Fruit fly (Drosophila melanogaster) whole organism, embryonic: ENCODE results near the gene unc-13.

Experiments used
- BtbVII ChIP-seq: fragments of 200-800 bp; sonication (Bioruptor generic); optimal IDR thresholded peaks from 3 replicates; lab custom pipeline; 2017; ENCODE audit warnings: missing biosample characterization, mild to moderate bottlenecking, missing genetic modification characterization
- CG10321 ChIP-seq: fragments of 200-800 bp; sonication (Bioruptor generic); IDR thresholded peaks from 2 replicates; pipeline ENCODE4 v1.3.6; 2022; ENCODE audit warnings: missing biosample characterization, missing genetic modification characterization
- CG10654 ChIP-seq: fragments of 200-800 bp; sonication (Bioruptor generic); optimal IDR thresholded peaks from 2 replicates; lab custom pipeline; 2016; ENCODE audit warnings: missing biosample characterization, missing genetic modification characterization
- CG11560 ChIP-seq: fragments of 200-800 bp; sonication (Bioruptor generic); IDR thresholded peaks from 3 replicates; pipeline ENCODE4 v1.3.6; 2022; ENCODE audit warnings: missing biosample characterization, missing genetic modification characterization
- CG12744 ChIP-seq: fragments of 200-800 bp; sonication (Bioruptor generic); optimal IDR thresholded peaks from 2 replicates; lab custom pipeline; 2016; ENCODE audit warnings: missing biosample characterization, missing genetic modification characterization
- CG17186 ChIP-seq: fragments of 200-800 bp; sonication (Bioruptor generic); optimal IDR thresholded peaks from 3 replicates; lab custom pipeline; 2017; ENCODE audit warnings: missing biosample characterization, missing genetic modification reagents, missing genetic modification characterization
- CG17802 ChIP-seq: fragments of 200-800 bp; sonication (Bioruptor generic); optimal IDR thresholded peaks from 2 replicates; lab custom pipeline; 2018; ENCODE audit warnings: missing biosample characterization, mild to moderate bottlenecking, missing genetic modification characterization, moderate library complexity
- CG18262 ChIP-seq: fragments of 200-800 bp; optimal IDR thresholded peaks from 3 replicates; lab custom pipeline; 2019; ENCODE audit warnings: missing biosample characterization, mild to moderate bottlenecking, missing genetic modification characterization, moderate library complexity
- CG34376 ChIP-seq: fragments of 200-800 bp; sonication (Bioruptor generic); optimal IDR thresholded peaks from 2 replicates; lab custom pipeline; 2018; ENCODE audit warnings: missing biosample characterization, mild to moderate bottlenecking, missing genetic modification characterization
- CG43689 ChIP-seq: fragments of 200-800 bp; sonication (Bioruptor generic); IDR thresholded peaks from 2 replicates; pipeline ENCODE4 v1.3.6; 2022; ENCODE audit warnings: missing biosample characterization, missing genetic modification characterization
- CG7357 ChIP-seq: fragments of 200-800 bp; sonication (Bioruptor generic); IDR thresholded peaks from 3 replicates; pipeline ENCODE4 v1.3.6; 2022; ENCODE audit warnings: missing biosample characterization, missing genetic modification characterization
- CG7372 ChIP-seq: fragments of 200-800 bp; sonication (Bioruptor generic); IDR thresholded peaks from 2 replicates; pipeline ENCODE4 v1.3.6; 2022; ENCODE audit warnings: missing biosample characterization, missing genetic modification characterization
- CG7987 ChIP-seq: fragments of 200-800 bp; sonication (Bioruptor generic); optimal IDR thresholded peaks from 2 replicates; lab custom pipeline; 2018; ENCODE audit warnings: missing biosample characterization, mild to moderate bottlenecking, missing genetic modification characterization, moderate library complexity
- CG8089 ChIP-seq: fragments of 200-800 bp; sonication (Bioruptor generic); optimal IDR thresholded peaks from 3 replicates; lab custom pipeline; 2016; ENCODE audit warnings: missing biosample characterization, missing genetic modification characterization
- CG9797 ChIP-seq: fragments of 200-800 bp; sonication (Bioruptor generic); optimal IDR thresholded peaks from 3 replicates; lab custom pipeline; 2018; ENCODE audit warnings: missing biosample characterization, mild to moderate bottlenecking, missing genetic modification characterization
- CkIIα-i1 ChIP-seq: fragments of 200-800 bp; sonication (Bioruptor generic); IDR thresholded peaks from 2 replicates; pipeline ENCODE4 v1.3.6; 2022; ENCODE audit warnings: missing biosample characterization, missing genetic modification characterization
- CoRest ChIP-seq: fragments of 200-800 bp; sonication (Bioruptor generic); optimal IDR thresholded peaks from 3 replicates; lab custom pipeline; 2018; ENCODE audit warnings: missing biosample characterization, mild to moderate bottlenecking, missing genetic modification characterization, moderate library complexity
- D19A ChIP-seq: fragments of 200-800 bp; optimal IDR thresholded peaks from 3 replicates; lab custom pipeline; 2019; ENCODE audit warnings: missing biosample characterization, mild to moderate bottlenecking, missing genetic modification characterization, moderate library complexity
- D19B ChIP-seq: fragments of 200-800 bp; sonication (Bioruptor generic); optimal IDR thresholded peaks from 2 replicates; lab custom pipeline; 2017; ENCODE audit warnings: missing biosample characterization, mild to moderate bottlenecking, missing genetic modification characterization
- Dref ChIP-seq: fragments of 200-800 bp; sonication (Bioruptor generic); IDR thresholded peaks from 2 replicates; pipeline ENCODE4 v1.3.6; 2022; ENCODE audit warnings: missing biosample characterization, missing genetic modification characterization
- HLH3B ChIP-seq: fragments of 200-800 bp; sonication (Bioruptor generic); IDR thresholded peaks from 2 replicates; pipeline ENCODE4 v1.3.6; 2022; ENCODE audit warnings: missing biosample characterization, missing genetic modification characterization
- Hey ChIP-seq: fragments of 200-800 bp; sonication (Bioruptor generic); optimal IDR thresholded peaks from 3 replicates; lab custom pipeline; 2018; ENCODE audit warnings: missing biosample characterization, mild to moderate bottlenecking, missing genetic modification characterization
- Hr39 ChIP-seq: fragments of >200 bp; optimal IDR thresholded peaks from 2 replicates; lab custom pipeline; 2017
- Jarid2 ChIP-seq: fragments of 200-800 bp; sonication (Bioruptor generic); optimal IDR thresholded peaks from 3 replicates; lab custom pipeline; 2017; ENCODE audit warnings: mild to moderate bottlenecking, missing biosample characterization, missing genetic modification reagents, missing genetic modification characterization
- Meics ChIP-seq: fragments of 200-800 bp; sonication (Bioruptor generic); optimal IDR thresholded peaks from 2 replicates; lab custom pipeline; 2017; ENCODE audit warnings: missing biosample characterization, mild to moderate bottlenecking, missing genetic modification characterization
- Poxn ChIP-seq: fragments of 200-800 bp; sonication (Bioruptor generic); IDR thresholded peaks from 2 replicates; pipeline ENCODE4 v1.3.6; 2022; ENCODE audit warnings: missing biosample characterization, missing genetic modification characterization
- Sox102F ChIP-seq: fragments of 200-800 bp; sonication (Bioruptor generic); optimal IDR thresholded peaks from 2 replicates; lab custom pipeline; 2018; ENCODE audit warnings: missing biosample characterization, mild to moderate bottlenecking, missing genetic modification characterization, moderate library complexity
- Stat92E ChIP-seq, 3 experiments: fragments of >200 bp in 2 of 3; fragments of 200-800 bp in 1 of 3; sonication (Bioruptor generic) in 1 of 3; optimal IDR thresholded peaks; 2 replicates each; lab custom pipeline; 2017 to 2019; ENCODE audit warnings: missing biosample characterization in 3 of 3, missing genetic modification characterization in 3 of 3, mild to moderate bottlenecking in 1 of 3, moderate library complexity in 1 of 3
- TFAM ChIP-seq: fragments of 200-800 bp; sonication (Bioruptor generic); optimal IDR thresholded peaks from 2 replicates; lab custom pipeline; 2017; ENCODE audit warnings: missing biosample characterization, missing genetic modification characterization, inconsistent platforms
- abd-A ChIP-seq: fragments of 200-800 bp; sonication (Bioruptor generic); optimal IDR thresholded peaks from 3 replicates; lab custom pipeline; 2019; ENCODE audit warnings: missing biosample characterization, mild to moderate bottlenecking, missing genetic modification characterization, moderate library complexity
- croc ChIP-seq: fragments of 200-800 bp; sonication (Bioruptor generic); conservative IDR thresholded peaks from 3 replicates; pipeline ENCODE4 v1.3.6; 2022; ENCODE audit warnings: missing biosample characterization, missing genetic modification characterization
- cwo ChIP-seq: fragments of 200-800 bp; sonication (Bioruptor generic); optimal IDR thresholded peaks from 3 replicates; lab custom pipeline; 2017; ENCODE audit warnings: missing biosample characterization, missing genetic modification characterization, mild to moderate bottlenecking, moderate library complexity, missing genetic modification reagents
- dm ChIP-seq: fragments of 200-800 bp; sonication (Bioruptor generic); optimal IDR thresholded peaks from 3 replicates; lab custom pipeline; 2016; ENCODE audit warnings: missing biosample characterization, missing genetic modification characterization
- dmrt11E ChIP-seq: fragments of 200-800 bp; sonication (Bioruptor generic); optimal IDR thresholded peaks from 3 replicates; lab custom pipeline; 2018; ENCODE audit warnings: missing biosample characterization, mild to moderate bottlenecking, missing genetic modification characterization, moderate library complexity
- her ChIP-seq: fragments of 200-800 bp; sonication (Bioruptor generic); optimal IDR thresholded peaks from 2 replicates; lab custom pipeline; 2016; ENCODE audit warnings: missing biosample characterization, missing genetic modification characterization
- ind ChIP-seq: fragments of 200-800 bp; sonication (Bioruptor generic); optimal IDR thresholded peaks from 3 replicates; lab custom pipeline; 2016; ENCODE audit warnings: missing biosample characterization, missing genetic modification characterization
- lab ChIP-seq: fragments of 200-800 bp; sonication (Bioruptor generic); optimal IDR thresholded peaks from 3 replicates; lab custom pipeline; 2017; ENCODE audit warnings: missing biosample characterization, missing genetic modification characterization, mild to moderate bottlenecking, moderate library complexity, missing genetic modification reagents
- lola ChIP-seq, 3 experiments: fragments of >200 bp in 2 of 3; fragments of 200-800 bp in 1 of 3; sonication (Bioruptor generic) in 1 of 3; optimal IDR thresholded peaks; 2 replicates each; lab custom pipeline; 2017 to 2019; ENCODE audit warnings: missing biosample characterization in 3 of 3, missing genetic modification characterization in 3 of 3, mild to moderate bottlenecking in 1 of 3, moderate library complexity in 1 of 3
- lov ChIP-seq, 2 experiments: fragments of 200-800 bp in 1 of 2; fragments of >200 bp in 1 of 2; sonication (Bioruptor generic) in 1 of 2; IDR thresholded peaks in 1 of 2; optimal IDR thresholded peaks in 1 of 2; 2 replicates in 1 of 2; 3 replicates in 1 of 2; pipeline versions ENCODE4 v1.3.6 to Lab custom; 2017 to 2022; ENCODE audit warnings: missing biosample characterization in 1 of 2, missing genetic modification characterization in 1 of 2
- nau ChIP-seq: fragments of 200-800 bp; sonication (Bioruptor generic); optimal IDR thresholded peaks from 3 replicates; lab custom pipeline; 2017; ENCODE audit warnings: missing biosample characterization, mild to moderate bottlenecking, missing genetic modification characterization, missing genetic modification reagents
- nerfin-2 ChIP-seq: fragments of 200-800 bp; sonication (Bioruptor generic); IDR thresholded peaks from 2 replicates; pipeline ENCODE4 v1.3.6; 2022; ENCODE audit warnings: missing biosample characterization, missing genetic modification characterization; ENCODE audit not compliant: partially characterized antibody
- nom ChIP-seq: fragments of 200-800 bp; sonication (Bioruptor generic); optimal IDR thresholded peaks from 2 replicates; lab custom pipeline; 2017; ENCODE audit warnings: missing biosample characterization, missing genetic modification characterization, mild to moderate bottlenecking, moderate library complexity, missing genetic modification reagents
- odd ChIP-seq: fragments of 200-800 bp; sonication (Bioruptor generic); optimal IDR thresholded peaks from 2 replicates; lab custom pipeline; 2017; ENCODE audit warnings: missing biosample characterization, mild to moderate bottlenecking, missing genetic modification characterization
- prd ChIP-seq, 3 experiments: fragments of >200 bp in 2 of 3; fragments of 200-800 bp in 1 of 3; sonication (Bioruptor generic) in 1 of 3; optimal IDR thresholded peaks in 2 of 3; IDR thresholded peaks in 1 of 3; 2 replicates in 2 of 3; 3 replicates in 1 of 3; pipeline versions ENCODE4 v1.3.6 to Lab custom; 2017 to 2022; ENCODE audit warnings: missing biosample characterization in 1 of 3, missing genetic modification characterization in 1 of 3
- seq ChIP-seq: fragments of 200-800 bp; sonication (Bioruptor generic); IDR thresholded peaks from 2 replicates; pipeline ENCODE4 v1.3.6; 2022; ENCODE audit warnings: missing biosample characterization, missing genetic modification characterization
- sim ChIP-seq: fragments of 200-800 bp; sonication (Bioruptor generic); IDR thresholded peaks from 2 replicates; pipeline ENCODE4 v1.3.6; 2022; ENCODE audit warnings: missing biosample characterization, missing genetic modification characterization
- slbo ChIP-seq: fragments of 200-800 bp; sonication (Bioruptor generic); IDR thresholded peaks from 2 replicates; pipeline ENCODE4 v1.3.6; 2022; ENCODE audit warnings: missing biosample characterization, missing genetic modification characterization
- yki ChIP-seq: fragments of >200 bp; optimal IDR thresholded peaks from 3 replicates; lab custom pipeline; 2018
- zfh2 ChIP-seq: fragments of 200-800 bp; sonication (Bioruptor generic); optimal IDR thresholded peaks from 2 replicates; lab custom pipeline; 2016; ENCODE audit warnings: missing biosample characterization, missing genetic modification characterization

The unc-13 gene

dm6 chr4:834837-835534 is 77.1 kb downstream of the unc-13 start (continued):
- TF ChIP-seq CG9797 (GFP tag; lab: Kevin White, UChicago) (no peak), D19A (tag; lab: Kevin White, UChicago) (peak; percentile 2), CG7372 (GFP tag; lab: Robert Waterston, UW) (no peak), nom (GFP tag; lab: Kevin White, UChicago) (no peak), CG7987 (no peak), CG17802 (no peak), HLH3B (no peak), prd (optimal IDR thresholded peaks at IDR 0.05; lab: Kevin White, UChicago) (no peak), prd (GFP tag; IDR thresholded peaks at IDR 0.05; lab: Robert Waterston, UW) (no peak), CG12744 (GFP tag; lab: Kevin White, UChicago) (no peak), CkIIα-i1 (GFP tag; lab: Robert Waterston, UW) (no peak), Sox102F (GFP tag; lab: Kevin White, UChicago) (no peak), BtbVII (GFP tag; lab: Kevin White, UChicago) (no peak), CG8089 (GFP tag; lab: Kevin White, UChicago) (no peak), CG17186 (GFP tag; lab: Kevin White, UChicago) (no peak), CG11560 (tag; lab: Robert Waterston, UW) (peak; percentile 98), Jarid2 (GFP tag; lab: Kevin White, UChicago) (no peak), yki (no peak), nerfin-2 (GFP tag; lab: Robert Waterston, UW) (no peak), Poxn (GFP tag; lab: Robert Waterston, UW) (no peak), D19B (GFP tag; lab: Kevin White, UChicago) (no peak), CG18262 (tag; lab: Kevin White, UChicago) (peak; percentile 11), Hey (tag; lab: Kevin White, UChicago) (no peak), CG43689 (GFP tag; lab: Robert Waterston, UW) (no peak), cwo (GFP tag; lab: Kevin White, UChicago) (no peak), Hr39 (lab: Kevin White, UChicago) (no peak), CG10654 (GFP tag; lab: Kevin White, UChicago) (no peak), croc (no peak), seq (GFP tag; lab: Robert Waterston, UW) (no peak), lab (no peak), odd (GFP tag; lab: Kevin White, UChicago) (no peak), CG10321 (no peak), zfh2 (GFP tag; lab: Kevin White, UChicago) (no peak), Dref (peak; percentile 81), ind (no peak), TFAM (GFP tag; lab: Kevin White, UChicago) (no peak), dmrt11E (tag; lab: Kevin White, UChicago) (no peak), dm (no peak), Meics (GFP tag; lab: Kevin White, UChicago) (no peak), slbo (GFP tag; lab: Robert Waterston, UW) (no peak), CoRest (tag; lab: Kevin White, UChicago) (peak; percentile 52), Stat92E (GFP tag; optimal IDR thresholded peaks at IDR 0.05; lab: Kevin White, UChicago) (no peak), abd-A (no peak), nau (GFP tag; lab: Kevin White, UChicago) (no peak), lov (optimal IDR thresholded peaks at IDR 0.05; lab: Kevin White, UChicago) (no peak), lov (GFP tag; IDR thresholded peaks at IDR 0.05; lab: Robert Waterston, UW) (no peak), lola (GFP tag; optimal IDR thresholded peaks at IDR 0.05; lab: Kevin White, UChicago) (no peak), her (no peak), sim (GFP tag; lab: Robert Waterston, UW) (no peak), CG34376 (GFP tag; lab: Kevin White, UChicago) (no peak), CG7357 (GFP tag; lab: Robert Waterston, UW) (no peak)
